Worm (Caenorhabditis elegans) whole organism, L1 larva: ENCODE results near the gene sre-37.

Experiments
- C34B4.2 ChIP-seq: sonication (generic microtip); optimal IDR thresholded peaks from 2 replicates; lab custom pipeline; 2017; ENCODE audit warnings: mild to moderate bottlenecking, missing genetic modification characterization, missing compliant biosample characterization
- aha-1 ChIP-seq: fragments of 150-350 bp; optimal IDR thresholded peaks from 2 replicates; lab custom pipeline; 2014; ENCODE audit warnings: missing biosample characterization, missing genetic modification characterization
- aly-2 ChIP-seq: fragments of 150-350 bp; optimal IDR thresholded peaks from 2 replicates; lab custom pipeline; 2014; ENCODE audit warnings: missing biosample characterization, missing genetic modification characterization
- ama-1 ChIP-seq: fragments of 150-350 bp; optimal IDR thresholded peaks from 2 replicates; lab custom pipeline; 2014
- blmp-1 ChIP-seq: fragments of 150-350 bp; optimal IDR thresholded peaks from 2 replicates; lab custom pipeline; 2014; ENCODE audit warnings: missing biosample characterization, missing genetic modification characterization
- ceh-90 ChIP-seq: sonication (generic microtip); optimal IDR thresholded peaks from 2 replicates; lab custom pipeline; 2016; ENCODE audit warnings: missing genetic modification characterization, missing compliant biosample characterization
- ces-1 ChIP-seq: fragments of 150-350 bp; optimal IDR thresholded peaks from 2 replicates; lab custom pipeline; 2014; ENCODE audit warnings: missing biosample characterization, missing genetic modification reagents, missing genetic modification characterization
- dpl-1 ChIP-seq, 3 experiments: fragments of 150-350 bp in 2 of 3; sonication (generic microtip) in 1 of 3; optimal IDR thresholded peaks; 2 replicates each; lab custom pipeline; 2014 to 2017; ENCODE audit warnings: missing biosample characterization in 3 of 3, missing genetic modification characterization in 3 of 3, missing genetic modification reagents in 3 of 3
- efl-1 ChIP-seq, 4 experiments: fragments of 150-350 bp; optimal IDR thresholded peaks in 3 of 4; peaks in 1 of 4; 1 replicate in 1 of 4; 2 replicates in 3 of 4; lab custom pipeline; 2014; ENCODE audit warnings: missing biosample characterization in 2 of 4, missing genetic modification characterization in 2 of 4, missing genetic modification reagents in 2 of 4
- efl-3 ChIP-seq: fragments of 200-800 bp; sonication (Bioruptor generic); optimal IDR thresholded peaks from 2 replicates; lab custom pipeline; 2018; ENCODE audit warnings: mild to moderate bottlenecking, missing genetic modification characterization, missing compliant biosample characterization
- egl-13 ChIP-seq: sonication (generic microtip); optimal IDR thresholded peaks from 2 replicates; lab custom pipeline; 2016; ENCODE audit warnings: missing genotype, missing genetic modification reagents, missing genetic modification characterization, missing compliant biosample characterization
- egl-27 ChIP-seq, 2 experiments: fragments of 150-350 bp in 1 of 2; sonication (generic microtip); optimal IDR thresholded peaks; 3 replicates each; lab custom pipeline; 2017 to 2018; ENCODE audit warnings: missing biosample characterization in 2 of 2, missing genetic modification characterization in 2 of 2, missing genetic modification reagents in 2 of 2
- elt-2 ChIP-seq: sonication (generic microtip); optimal IDR thresholded peaks from 2 replicates; lab custom pipeline; 2016; ENCODE audit warnings: missing genetic modification characterization, mild to moderate bottlenecking, inconsistent platforms, missing compliant biosample characterization, missing genetic modification reagents
- elt-3 ChIP-seq, 6 experiments: fragments of 150-350 bp in 1 of 6; sonication (generic microtip); optimal IDR thresholded peaks; 2 replicates each; lab custom pipeline; 2017 to 2018; ENCODE audit warnings: missing biosample characterization in 6 of 6, missing genetic modification characterization in 6 of 6, inconsistent platforms in 1 of 6
- fkh-4 ChIP-seq: sonication (generic microtip); optimal IDR thresholded peaks from 2 replicates; lab custom pipeline; 2016; ENCODE audit warnings: missing compliant biosample characterization, missing genetic modification characterization, borderline replicate concordance
- fkh-8 ChIP-seq: sonication (generic microtip); optimal IDR thresholded peaks from 2 replicates; lab custom pipeline; 2016; ENCODE audit warnings: mild to moderate bottlenecking, missing genetic modification characterization, missing compliant biosample characterization
- fos-1 ChIP-seq: fragments of 150-350 bp; optimal IDR thresholded peaks from 2 replicates; lab custom pipeline; 2014; ENCODE audit warnings: missing biosample characterization, missing genetic modification characterization
- grh-1 ChIP-seq: fragments of 200-800 bp; sonication (Bioruptor generic); IDR thresholded peaks from 2 replicates; pipeline ENCODE4 v1.3.6; 2022; ENCODE audit warnings: missing genetic modification reagents, missing genetic modification characterization, missing compliant biosample characterization
- hlh-4 ChIP-seq: sonication (generic microtip); optimal IDR thresholded peaks from 2 replicates; lab custom pipeline; 2016; ENCODE audit warnings: mild to moderate bottlenecking, missing genetic modification characterization, missing compliant biosample characterization
- hpl-2 ChIP-seq: fragments of 150-350 bp; optimal IDR thresholded peaks from 2 replicates; lab custom pipeline; 2014; ENCODE audit warnings: missing biosample characterization, missing genetic modification reagents, missing genetic modification characterization
- irx-1 ChIP-seq: sonication (generic microtip); optimal IDR thresholded peaks from 2 replicates; lab custom pipeline; 2016; ENCODE audit warnings: missing genetic modification characterization, missing compliant biosample characterization
- isw-1 ChIP-seq: fragments of 200-800 bp; sonication (Bioruptor generic); IDR thresholded peaks from 2 replicates; pipeline ENCODE4 v1.3.6; 2022; ENCODE audit warnings: missing genetic modification characterization, missing compliant biosample characterization
- lin-13 ChIP-seq: fragments of 150-350 bp; optimal IDR thresholded peaks from 2 replicates; lab custom pipeline; 2014; ENCODE audit warnings: missing biosample characterization, missing genetic modification reagents, missing genetic modification characterization
- lin-14 ChIP-seq: fragments of 200-800 bp; sonication (Bioruptor generic); optimal IDR thresholded peaks from 2 replicates; lab custom pipeline; 2018; ENCODE audit warnings: mild to moderate bottlenecking, missing genetic modification characterization, moderate library complexity, missing compliant biosample characterization
- lin-39 ChIP-seq: fragments of 150-350 bp; optimal IDR thresholded peaks from 2 replicates; lab custom pipeline; 2014; ENCODE audit warnings: missing biosample characterization, missing genetic modification reagents, missing genetic modification characterization
- lir-3 ChIP-seq: sonication (generic microtip); optimal IDR thresholded peaks from 2 replicates; lab custom pipeline; 2016; ENCODE audit warnings: mild to moderate bottlenecking, missing genetic modification characterization, moderate library complexity, missing compliant biosample characterization; ENCODE audit not compliant: poor library complexity
- lsy-2 ChIP-seq, 2 experiments: fragments of 150-350 bp; optimal IDR thresholded peaks; 2 replicates each; lab custom pipeline; 2014; ENCODE audit warnings: missing biosample characterization in 2 of 2, missing genetic modification characterization in 2 of 2
- mdl-1 ChIP-seq, 2 experiments: fragments of 150-350 bp; optimal IDR thresholded peaks; 2 replicates each; lab custom pipeline; 2014 to 2017; ENCODE audit warnings: missing biosample characterization in 2 of 2, missing genetic modification characterization in 2 of 2, inconsistent platforms in 1 of 2
- mef-2 ChIP-seq: fragments of 150-350 bp; optimal IDR thresholded peaks from 2 replicates; lab custom pipeline; 2014; ENCODE audit warnings: missing biosample characterization, missing genetic modification characterization
- mep-1 ChIP-seq: fragments of 150-350 bp; optimal IDR thresholded peaks from 2 replicates; lab custom pipeline; 2014; ENCODE audit warnings: missing biosample characterization, missing genetic modification characterization
- nhr-20 ChIP-seq: sonication (generic microtip); optimal IDR thresholded peaks from 2 replicates; lab custom pipeline; 2016; ENCODE audit warnings: mild to moderate bottlenecking, missing genetic modification characterization, missing compliant biosample characterization
- nhr-237 ChIP-seq: fragments of 150-350 bp; optimal IDR thresholded peaks from 2 replicates; lab custom pipeline; 2014; ENCODE audit warnings: missing biosample characterization, missing genetic modification characterization
- nhr-28 ChIP-seq: fragments of 150-350 bp; optimal IDR thresholded peaks from 2 replicates; lab custom pipeline; 2014; ENCODE audit warnings: missing biosample characterization, missing genetic modification characterization
- nhr-76 ChIP-seq: sonication (generic microtip); optimal IDR thresholded peaks from 2 replicates; lab custom pipeline; 2017; ENCODE audit warnings: missing biosample characterization, missing genetic modification characterization
- nhr-84 ChIP-seq: sonication (generic microtip); optimal IDR thresholded peaks from 2 replicates; lab custom pipeline; 2017; ENCODE audit warnings: missing biosample characterization, missing genetic modification characterization
- nhr-90 ChIP-seq: sonication (generic microtip); optimal IDR thresholded peaks from 2 replicates; lab custom pipeline; 2016; ENCODE audit warnings: mild to moderate bottlenecking, missing genetic modification characterization, missing compliant biosample characterization; ENCODE audit not compliant: poor library complexity
- pag-3 ChIP-seq: sonication (generic microtip); optimal IDR thresholded peaks from 2 replicates; lab custom pipeline; 2017; ENCODE audit warnings: missing genetic modification characterization, mild to moderate bottlenecking, missing compliant biosample characterization, antibody characterized with exemption, borderline replicate concordance; ENCODE audit not compliant: insufficient read depth
- pax-3 ChIP-seq: fragments of 200-800 bp; sonication (Bioruptor generic); optimal IDR thresholded peaks from 2 replicates; lab custom pipeline; 2018; ENCODE audit warnings: mild to moderate bottlenecking, missing genetic modification characterization, moderate library complexity, missing compliant biosample characterization
- pqm-1 ChIP-seq: sonication (generic microtip); optimal IDR thresholded peaks from 3 replicates; lab custom pipeline; 2017; ENCODE audit warnings: missing biosample characterization, missing genetic modification characterization
- skn-1 ChIP-seq: fragments of 150-350 bp; optimal IDR thresholded peaks from 2 replicates; lab custom pipeline; 2014; ENCODE audit warnings: missing biosample characterization, missing genetic modification characterization
- snpc-4 ChIP-seq: fragments of 150-350 bp; optimal IDR thresholded peaks from 2 replicates; lab custom pipeline; 2014; ENCODE audit warnings: missing biosample characterization, missing genetic modification characterization
- snu-23 ChIP-seq: sonication (generic microtip); optimal IDR thresholded peaks from 2 replicates; lab custom pipeline; 2016; ENCODE audit warnings: missing genetic modification characterization, missing compliant biosample characterization
- sox-4 ChIP-seq: sonication (generic microtip); optimal IDR thresholded peaks from 2 replicates; lab custom pipeline; 2016; ENCODE audit warnings: missing genetic modification characterization, missing compliant biosample characterization
- sptf-1 ChIP-seq: fragments of 150-350 bp; optimal IDR thresholded peaks from 2 replicates; lab custom pipeline; 2014; ENCODE audit warnings: missing biosample characterization, missing genetic modification characterization
- sup-37 ChIP-seq: fragments of 200-800 bp; sonication (Bioruptor generic); optimal IDR thresholded peaks from 2 replicates; lab custom pipeline; 2018; ENCODE audit warnings: mild to moderate bottlenecking, missing genetic modification characterization, missing compliant biosample characterization
- swsn-7 ChIP-seq: sonication (generic microtip); optimal IDR thresholded peaks from 2 replicates; lab custom pipeline; 2016; ENCODE audit warnings: missing genetic modification characterization, missing compliant biosample characterization
- unc-130 ChIP-seq: fragments of 150-350 bp; optimal IDR thresholded peaks from 2 replicates; lab custom pipeline; 2017; ENCODE audit warnings: missing biosample characterization, missing genetic modification characterization, inconsistent platforms
- unc-62 ChIP-seq: fragments of 150-350 bp; optimal IDR thresholded peaks from 2 replicates; lab custom pipeline; 2014; ENCODE audit warnings: missing biosample characterization, missing genetic modification reagents, missing genetic modification characterization
- unc-86 ChIP-seq: sonication (generic microtip); optimal IDR thresholded peaks from 2 replicates; lab custom pipeline; 2016; ENCODE audit warnings: missing genetic modification characterization, missing compliant biosample characterization
- vab-15 ChIP-seq: sonication (generic microtip); optimal IDR thresholded peaks from 2 replicates; lab custom pipeline; 2017; ENCODE audit warnings: missing genotype, mild to moderate bottlenecking, missing genetic modification characterization, missing compliant biosample characterization
- xbp-1 ChIP-seq: sonication (generic microtip); optimal IDR thresholded peaks from 2 replicates; lab custom pipeline; 2016; ENCODE audit warnings: missing genetic modification characterization, missing compliant biosample characterization
- zip-4 ChIP-seq: fragments of 200-800 bp; sonication (Bioruptor generic); optimal IDR thresholded peaks from 2 replicates; lab custom pipeline; 2018; ENCODE audit warnings: mild to moderate bottlenecking, missing genetic modification characterization, moderate library complexity, missing compliant biosample characterization
- ztf-4 ChIP-seq: fragments of 150-350 bp; optimal IDR thresholded peaks from 2 replicates; lab custom pipeline; 2014; ENCODE audit warnings: missing biosample characterization, missing genetic modification characterization

sre-37 gene

ce11 chrII:12425644-12426222, 39.9 kb upstream of the sre-37 start, which contains the start of gene daf-22:
TSS of gene daf-22 (minus strand) at chrII:12425694.
- TF ChIP-seq efl-1 (optimal IDR thresholded peaks at IDR 0.05; lab: Kevin White, UChicago) (no peak), efl-1 (GFP tag; optimal IDR thresholded peaks at IDR 0.05 in 1 of 2; lab: Kevin White, UChicago) (peak in 1 of 2 experiments; percentile 80), nhr-20 (tag; lab: Kevin White, UChicago) (peak; percentile 75), elt-2 (tag; lab: Kevin White, UChicago) (peak; percentile 84), snpc-4 (tag; lab: Kevin White, UChicago) (no peak), mep-1 (tag; lab: Kevin White, UChicago) (no peak), blmp-1 (peak; percentile 5), isw-1 (GFP tag; lab: Robert Waterston, UW) (no peak), lin-14 (no peak), aly-2 (no peak), nhr-84 (tag; lab: Kevin White, UChicago) (no peak), C34B4.2 (no peak), sptf-1 (tag; lab: Kevin White, UChicago) (no peak), swsn-7 (tag; lab: Kevin White, UChicago) (no peak), nhr-90 (tag; lab: Kevin White, UChicago) (peak; percentile 5), vab-15 (no peak), aha-1 (tag; lab: Kevin White, UChicago) (no peak), pax-3 (tag; lab: Kevin White, UChicago) (no peak), lin-39 (no peak), nhr-237 (tag; lab: Kevin White, UChicago) (no peak), nhr-28 (no peak), ces-1 (no peak), fkh-8 (tag; lab: Kevin White, UChicago) (no peak), pqm-1 (tag; lab: Kevin White, UChicago) (no peak), egl-13 (tag; lab: Kevin White, UChicago) (no peak), lin-13 (no peak), elt-3 (tag; optimal IDR thresholded peaks at IDR 0.05; lab: Kevin White, UChicago) (peak in 3 of 6 experiments; percentile 25 to 74 (median 45)), lsy-2 (tag; optimal IDR thresholded peaks at IDR 0.05; lab: Kevin White, UChicago) (no peak), fkh-4 (tag; lab: Kevin White, UChicago) (no peak), egl-27 (tag; optimal IDR thresholded peaks at IDR 0.05; lab: Kevin White, UChicago) (no peak), dpl-1 (GFP tag; optimal IDR thresholded peaks at IDR 0.05; lab: Kevin White, UChicago) (no peak), hpl-2 (GFP tag; lab: Kevin White, UChicago) (peak; percentile 15), snu-23 (peak; percentile 3), grh-1 (GFP tag; lab: Robert Waterston, UW) (no peak), unc-86 (tag; lab: Kevin White, UChicago) (no peak), fos-1 (tag; lab: Kevin White, UChicago) (no peak), sup-37 (GFP tag; lab: Kevin White, UChicago) (no peak), mef-2 (tag; lab: Kevin White, UChicago) (no peak), irx-1 (tag; lab: Kevin White, UChicago) (no peak), unc-130 (tag; lab: Kevin White, UChicago) (no peak), zip-4 (GFP tag; lab: Kevin White, UChicago) (no peak), efl-3 (no peak), sox-4 (tag; lab: Kevin White, UChicago) (no peak), mdl-1 (tag; optimal IDR thresholded peaks at IDR 0.05; lab: Kevin White, UChicago) (no peak), hlh-4 (tag; lab: Kevin White, UChicago) (no peak), ama-1 (lab: Kevin White, UChicago) (no peak), ztf-4 (tag; lab: Kevin White, UChicago) (no peak), skn-1 (no peak), pag-3 (tag; lab: Kevin White, UChicago) (no peak), unc-62 (no peak), ceh-90 (no peak), lir-3 (tag; lab: Kevin White, UChicago) (no peak), xbp-1 (tag; lab: Kevin White, UChicago) (no peak), nhr-76 (tag; lab: Kevin White, UChicago) (no peak)
